Fruit fly (Drosophila melanogaster) whole organism, pupa: Measurements from ENCODE around the gene CG15142.

Experiments used
- CG10348 ChIP-seq: fragments of 200-800 bp; sonication (Bioruptor generic); IDR thresholded peaks from 2 replicates; pipeline ENCODE4 v1.3.6; 2022; ENCODE audit warnings: missing biosample characterization, missing genetic modification characterization
- CG14655 ChIP-seq: fragments of 200-800 bp; sonication (Bioruptor generic); optimal IDR thresholded peaks from 3 replicates; lab custom pipeline; 2017; ENCODE audit warnings: mild to moderate bottlenecking, missing biosample characterization, missing genetic modification reagents, missing genetic modification characterization
- CG15710 ChIP-seq: fragments of 200-800 bp; sonication (Bioruptor generic); optimal IDR thresholded peaks from 2 replicates; lab custom pipeline; 2018; ENCODE audit warnings: missing biosample characterization, mild to moderate bottlenecking, missing genetic modification characterization, moderate library complexity
- CG34367 ChIP-seq: fragments of 200-800 bp; sonication (Bioruptor generic); optimal IDR thresholded peaks from 2 replicates; lab custom pipeline; 2018; ENCODE audit warnings: missing biosample characterization, mild to moderate bottlenecking, missing genetic modification characterization
- CG9948 ChIP-seq: fragments of 200-800 bp; sonication (Bioruptor generic); optimal IDR thresholded peaks from 2 replicates; lab custom pipeline; 2018; ENCODE audit warnings: missing biosample characterization, mild to moderate bottlenecking, missing genetic modification characterization, moderate library complexity
- Ets98B ChIP-seq: fragments of 200-800 bp; sonication (Bioruptor generic); IDR thresholded peaks from 2 replicates; pipeline ENCODE4 v1.3.6; 2022; ENCODE audit warnings: missing biosample characterization, missing genetic modification characterization
- fd96Ca ChIP-seq: fragments of 200-800 bp; sonication (Bioruptor generic); IDR thresholded peaks from 3 replicates; pipeline ENCODE4 v1.3.6; 2022; ENCODE audit warnings: missing biosample characterization, missing genetic modification characterization
- rn ChIP-seq: fragments of 200-800 bp; sonication (Bioruptor generic); IDR thresholded peaks from 2 replicates; pipeline ENCODE4 v1.3.6; 2022; ENCODE audit warnings: missing biosample characterization, missing genetic modification characterization

DNA sequence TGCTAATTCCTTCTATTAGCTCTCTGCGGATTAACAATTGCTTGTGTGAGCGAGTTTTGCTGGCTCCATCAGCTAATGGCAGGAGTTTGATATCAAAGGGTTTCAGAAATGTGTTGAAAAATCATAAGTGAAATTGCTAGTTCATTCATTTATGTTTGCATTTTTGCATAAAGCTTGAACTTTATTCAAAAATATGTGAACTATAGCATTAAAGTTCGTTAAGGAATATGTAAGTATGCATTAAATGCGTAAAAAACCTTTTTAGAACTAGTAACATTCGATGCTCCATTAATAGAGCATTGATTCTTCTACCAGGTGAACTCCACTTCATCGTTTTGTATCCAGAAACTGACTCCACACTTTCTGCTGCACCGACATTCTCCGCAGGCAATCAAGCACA is 5.9 kb downstream of the CG15142 start:
- TF ChIP-seq fd96Ca (no peak), rn (no peak), CG34367 (tag; lab: Kevin White, UChicago) (no peak), CG9948 (no peak), CG14655 (GFP tag; lab: Kevin White, UChicago) (no peak), CG10348 (GFP tag; lab: Robert Waterston, UW) (no peak), CG15710 (tag; lab: Kevin White, UChicago) (no peak), Ets98B (GFP tag; lab: Robert Waterston, UW) (no peak)
